Worm (Caenorhabditis elegans) whole organism, L4/young adult: Measurements from ENCODE around the gene Y45F3A.9.
A peak's percentile ranks its signal among the peaks of the same experiment; 100 is the strongest.

ENCODE experiments used
- W03F9.2 ChIP-seq: fragments of 150-350 bp; optimal IDR thresholded peaks from 2 replicates; lab custom pipeline; 2014; ENCODE audit warnings: missing biosample characterization, missing genetic modification characterization
- dao-5 ChIP-seq: sonication (generic microtip); optimal IDR thresholded peaks from 2 replicates; lab custom pipeline; 2016; ENCODE audit warnings: missing genotype, missing genetic modification characterization, moderate library complexity, missing compliant biosample characterization
- him-1 ChIP-seq: sonication (generic microtip); optimal IDR thresholded peaks from 2 replicates; lab custom pipeline; 2016; ENCODE audit warnings: missing genotype, missing genetic modification reagents, missing genetic modification characterization, missing compliant biosample characterization

The Y45F3A.9 gene

DNA sequence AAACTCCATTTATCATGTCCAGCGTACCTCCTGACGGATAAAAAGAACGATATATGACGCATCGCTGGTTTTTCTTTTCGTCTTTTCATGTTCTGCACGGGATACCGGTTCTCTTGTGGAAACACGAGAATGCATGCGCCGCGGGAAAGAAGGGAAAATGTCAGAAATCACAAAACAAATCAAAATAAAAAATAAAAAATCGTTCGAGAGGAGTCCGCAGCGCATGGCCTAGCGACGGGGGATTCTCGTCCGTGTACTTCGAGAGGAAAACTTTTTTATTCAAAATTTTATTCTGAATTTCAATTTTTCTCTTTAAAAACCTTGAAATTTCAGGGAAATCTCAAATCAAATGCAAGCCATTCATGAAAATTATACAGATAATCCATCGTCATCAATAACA is 26.2 kb upstream of the Y45F3A.9 start, which contains the start of the genes lron-10 and hpr-9:
lron-10 (minus strand) TSS at position 162 of the 400 bp plus-strand sequence.
hpr-9 (plus strand) TSS at position 344 of the 400 bp plus-strand sequence.
- TF ChIP-seq dao-5 (tag; lab: Kevin White, UChicago) (no peak), him-1 (tag; lab: Kevin White, UChicago) (peak; percentile 78), W03F9.2 (tag; lab: Kevin White, UChicago) (peak; percentile 78)

DNA sequence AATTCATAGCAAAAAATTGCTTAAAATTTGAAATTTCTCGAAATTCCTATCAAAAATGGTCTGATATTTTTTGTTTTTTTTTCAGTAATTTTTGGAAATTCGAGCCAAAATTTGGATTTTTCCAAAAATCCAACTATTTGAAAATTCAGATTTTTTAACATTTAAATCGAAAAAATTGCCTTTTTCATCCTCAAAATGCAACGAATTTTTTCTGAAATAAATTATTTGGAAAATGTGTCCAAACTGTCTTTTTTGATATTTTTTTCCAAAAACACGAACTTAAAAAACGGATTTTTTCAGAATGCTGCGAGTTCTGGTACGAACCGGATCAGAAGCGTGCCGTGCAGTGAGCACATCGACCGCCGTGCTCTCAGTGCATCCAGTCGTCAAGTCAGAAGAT is 20.2 kb upstream of the Y45F3A.9 start, which contains the start of gene mrpl-22:
mrpl-22 (plus strand) TSS at position 301 of the 400 bp plus-strand sequence.
- TF ChIP-seq dao-5 (tag; lab: Kevin White, UChicago) (no peak), him-1 (tag; lab: Kevin White, UChicago) (no peak), W03F9.2 (tag; lab: Kevin White, UChicago) (no peak)

DNA sequence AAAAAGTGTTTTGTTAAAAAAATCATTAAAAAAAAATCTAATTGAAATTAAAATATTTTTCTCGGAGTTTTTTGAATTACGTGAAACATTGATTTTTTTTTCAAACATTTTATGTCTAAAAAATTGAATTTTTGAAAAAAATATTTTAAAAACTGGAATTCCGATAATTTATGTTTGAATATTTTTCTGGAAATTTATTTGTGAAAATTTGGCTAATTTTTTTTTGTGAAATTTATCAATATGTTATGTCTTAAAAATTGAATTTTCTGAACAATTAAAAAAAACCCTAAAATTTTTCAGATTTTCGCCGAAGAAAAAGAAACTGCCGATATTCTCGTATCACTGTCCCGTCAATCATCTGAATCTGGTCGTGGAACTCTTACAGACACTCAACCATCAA is 17.4 kb upstream of the Y45F3A.9 start, which contains the start of gene Y39A1A.24:
Y39A1A.24 (plus strand) TSS at position 301 of the 400 bp plus-strand sequence.
- TF ChIP-seq him-1 (tag; lab: Kevin White, UChicago) (no peak), W03F9.2 (tag; lab: Kevin White, UChicago) (no peak), dao-5 (tag; lab: Kevin White, UChicago) (no peak)

DNA sequence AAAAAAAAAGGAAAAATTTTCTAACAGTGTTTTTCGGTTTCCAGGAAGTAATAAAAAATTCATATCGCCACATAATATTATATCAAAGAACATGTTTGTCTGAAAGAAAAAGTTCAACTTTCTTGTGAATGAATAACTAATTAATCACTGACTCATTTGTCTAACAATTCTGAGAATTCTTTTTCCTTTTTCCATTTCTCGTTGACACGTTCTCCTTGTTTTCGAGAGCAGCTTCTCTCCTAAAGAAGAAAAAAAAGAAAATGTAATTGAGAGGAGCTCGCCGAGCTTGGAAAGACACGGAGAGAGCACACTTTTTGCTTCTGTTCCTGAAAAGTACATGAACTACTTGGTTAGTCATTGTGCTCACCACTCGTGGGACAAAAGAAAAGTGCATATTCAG is 13.2 kb upstream of the Y45F3A.9 start:
- TF ChIP-seq dao-5 (tag; lab: Kevin White, UChicago), result no peak
- TF ChIP-seq him-1 (tag; lab: Kevin White, UChicago), result no peak
- TF ChIP-seq W03F9.2 (tag; lab: Kevin White, UChicago), result no peak

DNA sequence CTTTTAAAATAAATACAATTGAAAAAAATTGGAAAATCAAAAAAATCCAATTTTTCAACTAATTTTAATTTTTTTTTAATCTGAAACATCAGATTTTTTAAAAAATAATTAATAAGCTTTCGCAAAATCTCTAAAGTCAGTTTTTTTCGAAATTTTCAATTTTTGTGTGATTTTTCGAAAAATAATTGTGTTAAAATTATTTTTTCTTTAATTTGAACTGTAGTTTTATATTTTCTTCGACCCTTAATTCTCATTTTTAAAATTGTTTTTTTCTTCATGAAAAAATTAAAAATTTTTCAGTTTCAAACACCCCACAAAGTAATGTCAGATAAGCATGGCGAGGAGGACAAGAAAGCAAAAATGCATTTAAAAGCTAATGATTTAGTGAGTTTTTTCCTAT is 10.1 kb upstream of the Y45F3A.9 start, which contains the start of gene rabx-5:
rabx-5 (plus strand) TSS at position 301 of the 400 bp plus-strand sequence.
- TF ChIP-seq W03F9.2 (tag; lab: Kevin White, UChicago) (no peak), dao-5 (tag; lab: Kevin White, UChicago) (no peak), him-1 (tag; lab: Kevin White, UChicago) (no peak)

DNA sequence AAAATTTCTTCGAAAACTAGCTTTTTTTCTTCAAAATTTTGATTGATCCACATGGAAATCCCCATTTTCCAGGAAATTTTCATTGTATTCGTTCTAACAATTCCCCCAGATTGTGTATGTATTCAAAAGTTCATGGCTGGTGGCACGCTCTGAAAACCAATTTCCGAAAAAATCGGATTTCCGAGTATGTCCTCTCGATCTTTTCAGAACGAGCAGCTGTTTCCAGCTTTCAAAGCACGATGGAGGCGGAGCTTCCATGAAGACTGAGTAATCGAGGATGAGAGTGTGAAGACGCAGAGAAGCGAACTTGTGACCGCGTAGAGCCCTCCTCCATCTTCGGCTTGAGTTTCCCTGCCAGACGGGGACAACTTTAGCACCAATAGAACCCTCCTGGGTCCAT is 9.4 kb upstream of the Y45F3A.9 start:
- TF ChIP-seq W03F9.2 (tag; lab: Kevin White, UChicago) (no peak), dao-5 (tag; lab: Kevin White, UChicago) (no peak), him-1 (tag; lab: Kevin White, UChicago) (no peak)

DNA sequence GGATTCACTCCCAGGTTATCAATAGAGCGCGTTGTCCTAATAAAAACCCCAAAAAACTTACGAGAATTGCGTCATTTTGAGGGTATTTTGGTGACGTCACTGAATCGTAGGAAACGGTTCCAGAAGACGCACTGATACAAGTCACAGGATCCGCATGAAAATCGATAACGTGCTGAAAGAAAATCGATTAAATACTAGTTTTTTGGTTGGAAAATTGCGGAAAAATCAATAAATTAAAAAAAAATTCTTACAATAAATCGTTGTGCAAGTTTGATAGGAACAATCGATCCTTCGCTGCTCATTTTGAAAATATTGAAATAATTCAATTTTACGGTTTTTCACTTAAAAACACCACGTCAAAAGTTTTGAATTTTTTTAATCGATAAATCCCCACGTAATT is 8.3 kb upstream of the Y45F3A.9 start, which contains the start of gene Y39A1A.2:
Y39A1A.2 (minus strand) TSS at position 319 of the 400 bp plus-strand sequence.
- TF ChIP-seq dao-5 (tag; lab: Kevin White, UChicago) (no peak), W03F9.2 (tag; lab: Kevin White, UChicago) (no peak), him-1 (tag; lab: Kevin White, UChicago) (no peak)

DNA sequence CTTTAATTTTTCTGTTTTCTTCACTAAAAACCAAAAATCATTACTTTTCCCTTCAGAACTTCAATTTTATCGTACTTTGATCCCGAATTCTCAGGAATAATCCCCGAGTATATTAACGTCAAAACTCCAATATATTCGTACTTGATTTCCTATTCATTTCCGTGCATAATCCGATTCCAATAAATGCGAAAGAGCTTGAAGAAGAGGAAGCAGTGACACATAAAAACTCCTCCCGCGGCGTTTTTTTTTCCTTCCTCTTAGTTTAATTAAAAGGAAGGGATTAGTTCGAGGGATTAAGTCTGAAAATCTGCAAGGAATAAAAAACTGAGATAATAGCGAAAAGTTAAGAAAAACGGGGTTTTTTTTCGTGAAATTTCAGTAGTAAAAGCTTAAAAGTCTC is 5.9 kb upstream of the Y45F3A.9 start:
- TF ChIP-seq him-1 (tag; lab: Kevin White, UChicago) (no peak), W03F9.2 (tag; lab: Kevin White, UChicago) (no peak), dao-5 (tag; lab: Kevin White, UChicago) (no peak)

DNA sequence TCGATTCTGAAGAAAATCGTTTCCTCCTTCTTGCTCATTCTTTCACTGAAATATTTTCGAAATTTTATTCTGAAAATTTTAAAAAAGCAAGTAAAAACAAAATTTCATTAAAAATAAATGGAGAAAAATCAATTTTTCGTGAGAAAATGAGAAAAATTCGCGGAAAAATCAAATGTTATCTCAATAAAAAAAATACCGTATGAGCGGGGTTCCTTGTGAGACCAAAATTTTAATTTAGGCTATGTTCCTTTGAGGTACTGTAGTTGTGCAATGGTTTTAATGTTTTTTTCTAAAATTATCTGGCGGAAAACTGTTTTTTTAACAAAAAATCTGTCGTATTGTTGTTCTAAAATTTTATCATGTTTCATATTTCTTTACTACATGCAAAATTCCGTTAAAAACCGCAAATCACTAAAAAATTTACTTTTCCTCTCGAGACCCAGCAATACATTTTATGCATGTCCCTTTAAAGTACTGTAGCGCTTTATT is 5.2 kb upstream of the Y45F3A.9 start, which contains the start of gene epg-6:
epg-6 (minus strand) TSS at position 51 of the 489 bp plus-strand sequence.
- TF ChIP-seq W03F9.2 (tag; lab: Kevin White, UChicago) (peak; percentile 7), him-1 (tag; lab: Kevin White, UChicago) (no peak)

DNA sequence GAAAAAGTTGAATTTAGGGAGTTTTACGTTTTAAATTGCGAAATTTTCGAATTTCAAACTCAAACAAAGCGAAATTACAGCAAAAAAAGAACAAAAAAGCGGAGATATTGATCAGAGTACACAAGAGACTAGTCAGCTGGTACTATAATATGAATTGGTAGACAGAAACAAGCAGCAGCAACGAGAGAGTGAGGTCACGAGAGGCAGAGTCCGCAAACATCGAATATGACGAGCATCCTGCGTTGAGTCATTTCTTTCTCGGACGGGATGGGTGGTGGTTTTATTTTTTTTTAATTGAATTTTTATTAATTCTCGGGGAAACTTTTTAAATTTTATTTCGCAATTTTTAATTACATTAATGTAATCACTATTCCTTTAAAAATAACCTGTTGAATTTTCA is 4.7 kb upstream of the Y45F3A.9 start:
- TF ChIP-seq him-1 (tag; lab: Kevin White, UChicago), result no peak
- TF ChIP-seq W03F9.2 (tag; lab: Kevin White, UChicago), result peak; percentile 87
- TF ChIP-seq dao-5 (tag; lab: Kevin White, UChicago), result no peak

DNA sequence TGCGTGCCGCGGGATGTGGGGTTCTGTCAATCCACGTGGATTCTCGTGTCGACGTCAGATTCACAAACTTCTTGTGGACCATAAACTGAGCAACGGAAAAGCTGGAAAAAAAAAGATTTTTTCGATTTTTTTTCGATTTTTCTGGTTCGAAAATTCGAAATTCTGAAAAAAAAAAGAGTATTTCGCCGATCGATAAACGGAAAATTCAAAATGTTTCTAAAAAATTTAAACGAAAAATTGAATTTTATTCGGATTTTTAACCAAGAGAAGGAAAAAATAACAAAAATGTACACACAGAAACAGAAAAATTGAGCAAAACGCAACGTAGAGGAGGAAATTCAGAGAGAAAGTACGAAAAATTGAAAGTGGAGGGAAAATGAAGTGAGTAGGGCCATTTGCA is 1.4 kb upstream of the Y45F3A.9 start, which contains the start of gene Y39A1A.3:
Y39A1A.3 (minus strand) TSS at position 101 of the 400 bp plus-strand sequence.
- TF ChIP-seq dao-5 (tag; lab: Kevin White, UChicago), result no peak
- no peak for TF ChIP-seq W03F9.2 (tag; lab: Kevin White, UChicago)
- TF ChIP-seq him-1 (tag; lab: Kevin White, UChicago), result no peak

DNA sequence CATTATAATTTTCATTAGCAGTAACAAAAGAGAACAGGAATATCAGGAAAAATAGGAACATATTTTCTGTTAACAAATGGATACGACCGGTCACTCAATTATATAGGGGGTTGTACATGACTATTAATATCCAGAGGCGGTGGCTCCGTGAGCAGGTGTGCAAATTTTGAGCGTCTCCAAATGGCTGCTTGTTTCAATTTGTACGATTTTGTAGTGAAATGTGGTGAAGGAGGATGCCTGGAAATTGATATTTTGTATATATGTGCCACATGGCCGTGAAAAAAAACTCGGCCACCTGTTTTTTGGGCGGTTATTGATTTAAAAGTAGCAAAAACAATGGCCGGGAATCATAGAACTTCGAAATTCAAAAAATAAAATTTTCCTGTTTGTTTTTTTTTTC is 2.2 kb downstream of the Y45F3A.9 start, which contains the start of gene Y45F3A.8:
Y45F3A.8 (minus strand) TSS at position 101 of the 400 bp plus-strand sequence.
- TF ChIP-seq dao-5 (tag; lab: Kevin White, UChicago) (no peak), him-1 (tag; lab: Kevin White, UChicago) (no peak), W03F9.2 (tag; lab: Kevin White, UChicago) (no peak)

DNA sequence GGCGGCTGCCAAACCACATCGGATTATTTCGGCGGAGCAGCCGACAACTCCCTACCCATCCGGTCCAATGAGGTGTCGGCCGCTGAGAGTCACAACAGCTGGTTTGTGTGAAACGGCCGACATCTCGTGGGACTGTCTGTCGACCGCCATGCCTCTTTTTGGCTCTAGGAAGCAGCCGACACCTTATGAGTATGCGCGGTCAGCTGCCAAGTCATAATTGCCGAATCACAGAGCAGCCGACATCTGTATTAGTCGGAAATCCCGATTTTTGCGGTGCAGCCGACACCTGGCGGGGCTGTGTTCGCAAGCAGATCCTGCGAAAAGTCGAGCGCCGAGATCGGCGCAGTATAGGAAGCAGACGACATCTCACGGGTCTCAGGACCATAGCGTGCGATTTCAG is 2.9 kb downstream of the Y45F3A.9 start:
- no peak for TF ChIP-seq dao-5 (tag; lab: Kevin White, UChicago)
- no peak for TF ChIP-seq him-1 (tag; lab: Kevin White, UChicago)
- TF ChIP-seq W03F9.2 (tag; lab: Kevin White, UChicago), result no peak

DNA sequence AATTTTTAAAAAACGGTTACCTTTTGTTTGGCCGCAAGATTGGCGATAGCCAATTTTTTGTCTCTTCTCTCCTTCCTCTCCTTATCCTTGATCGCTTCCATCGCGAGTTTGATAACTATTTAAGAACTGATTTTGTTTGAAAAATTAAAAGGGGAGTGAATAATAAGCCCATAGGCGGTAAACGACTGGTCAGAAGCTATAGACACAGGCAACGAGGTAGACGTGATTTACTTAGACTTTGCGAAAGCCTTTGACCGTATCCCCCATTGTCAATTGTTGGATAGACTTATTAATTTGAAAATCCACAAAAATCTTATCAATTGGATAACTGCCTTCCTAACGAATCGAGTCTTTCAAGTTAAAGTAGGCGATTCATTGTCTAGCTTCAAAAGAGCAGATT is 8.7 kb downstream of the Y45F3A.9 start, which contains the start of gene Y45F3A.5:
Y45F3A.5 (minus strand) TSS at position 101 of the 400 bp plus-strand sequence.
- no peak for TF ChIP-seq him-1 (tag; lab: Kevin White, UChicago)
- TF ChIP-seq dao-5 (tag; lab: Kevin White, UChicago), result no peak
- TF ChIP-seq W03F9.2 (tag; lab: Kevin White, UChicago), result no peak
